Worm (Caenorhabditis elegans) whole organism, L2 larva: ENCODE data around the gene ncs-6.
"Not testable (repeated sequence)": the region's sequence is repeated elsewhere in the genome, so short reads cannot be mapped to it uniquely, and the experiment has no call there.

ENCODE experiments used
- C34F6.9 ChIP-seq: fragments of 150-350 bp; optimal IDR thresholded peaks from 2 replicates; lab custom pipeline; 2014; ENCODE audit warnings: missing biosample characterization, missing genetic modification characterization
- F13H6.1 ChIP-seq: sonication (generic microtip); optimal IDR thresholded peaks from 2 replicates; lab custom pipeline; 2016; ENCODE audit warnings: missing genetic modification characterization, missing compliant biosample characterization
- Y55F3AM.14 ChIP-seq: fragments of 200-800 bp; sonication (Bioruptor generic); optimal IDR thresholded peaks from 2 replicates; lab custom pipeline; 2018; ENCODE audit warnings: mild to moderate bottlenecking, missing genetic modification characterization, missing compliant biosample characterization
- ZK546.5 ChIP-seq: sonication (generic microtip); optimal IDR thresholded peaks from 2 replicates; lab custom pipeline; 2017; ENCODE audit warnings: missing biosample characterization, missing genetic modification characterization
- alr-1 ChIP-seq: fragments of 150-350 bp; optimal IDR thresholded peaks from 2 replicates; lab custom pipeline; 2014; ENCODE audit warnings: missing biosample characterization, missing genetic modification characterization
- aly-2 ChIP-seq: fragments of 150-350 bp; optimal IDR thresholded peaks from 2 replicates; lab custom pipeline; 2014; ENCODE audit warnings: missing biosample characterization, missing genetic modification characterization
- ama-1 ChIP-seq: fragments of 150-350 bp; optimal IDR thresholded peaks from 2 replicates; lab custom pipeline; 2018; ENCODE audit warnings: inconsistent platforms
- blmp-1 ChIP-seq: sonication (generic microtip); optimal IDR thresholded peaks from 2 replicates; lab custom pipeline; 2017; ENCODE audit warnings: missing genetic modification characterization, mild to moderate bottlenecking, missing compliant biosample characterization, antibody characterized with exemption, moderate library complexity; ENCODE audit not compliant: insufficient read depth
- ceh-16 ChIP-seq: fragments of 150-350 bp; optimal IDR thresholded peaks from 2 replicates; lab custom pipeline; 2014; ENCODE audit warnings: missing biosample characterization, missing genetic modification characterization
- ceh-82 ChIP-seq: fragments of 150-350 bp; optimal IDR thresholded peaks from 2 replicates; lab custom pipeline; 2014; ENCODE audit warnings: missing biosample characterization, missing genetic modification characterization
- egl-27 ChIP-seq: sonication (generic microtip); optimal IDR thresholded peaks from 3 replicates; lab custom pipeline; 2017; ENCODE audit warnings: missing biosample characterization, missing genetic modification reagents, missing genetic modification characterization
- elt-1 ChIP-seq: fragments of 150-350 bp; optimal IDR thresholded peaks from 2 replicates; lab custom pipeline; 2014; ENCODE audit warnings: missing biosample characterization, missing genetic modification characterization
- gmeb-1 ChIP-seq: fragments of 150-350 bp; optimal IDR thresholded peaks from 2 replicates; lab custom pipeline; 2014; ENCODE audit warnings: missing biosample characterization, missing genetic modification characterization
- lin-11 ChIP-seq: fragments of 150-350 bp; sonication (generic microtip); optimal IDR thresholded peaks from 2 replicates; lab custom pipeline; 2014; ENCODE audit warnings: missing biosample characterization, missing genetic modification characterization, inconsistent platforms, mixed read lengths
- lin-13 ChIP-seq: fragments of 150-350 bp; optimal IDR thresholded peaks from 2 replicates; lab custom pipeline; 2014; ENCODE audit warnings: missing biosample characterization, missing genetic modification reagents, missing genetic modification characterization
- lin-39 ChIP-seq: fragments of 150-350 bp; optimal IDR thresholded peaks from 2 replicates; lab custom pipeline; 2014; ENCODE audit warnings: missing biosample characterization, missing genetic modification reagents, missing genetic modification characterization
- lsy-2 ChIP-seq, 2 experiments: fragments of 150-350 bp in 1 of 2; sonication (generic microtip) in 1 of 2; optimal IDR thresholded peaks; 2 replicates each; lab custom pipeline; 2014 to 2017; ENCODE audit warnings: missing biosample characterization in 2 of 2, missing genetic modification characterization in 2 of 2
- mab-5 ChIP-seq: fragments of 150-350 bp; optimal IDR thresholded peaks from 2 replicates; lab custom pipeline; 2014; ENCODE audit warnings: missing biosample characterization, missing genetic modification characterization
- mbf-1 ChIP-seq: sonication (generic microtip); optimal IDR thresholded peaks from 2 replicates; lab custom pipeline; 2017; ENCODE audit warnings: missing biosample characterization, missing genetic modification characterization
- mdl-1 ChIP-seq, 2 experiments: fragments of 150-350 bp in 1 of 2; sonication (generic microtip) in 1 of 2; optimal IDR thresholded peaks; 2 replicates each; lab custom pipeline; 2017; ENCODE audit warnings: missing biosample characterization in 2 of 2, missing genetic modification characterization in 2 of 2
- nhr-10 ChIP-seq: sonication (generic microtip); optimal IDR thresholded peaks from 2 replicates; lab custom pipeline; 2017; ENCODE audit warnings: missing biosample characterization, missing genetic modification characterization
- nhr-129 ChIP-seq: fragments of 150-350 bp; optimal IDR thresholded peaks from 2 replicates; lab custom pipeline; 2014; ENCODE audit warnings: missing biosample characterization, missing genetic modification characterization
- nhr-21 ChIP-seq: fragments of 150-350 bp; optimal IDR thresholded peaks from 2 replicates; lab custom pipeline; 2014; ENCODE audit warnings: missing biosample characterization, missing genetic modification characterization
- nhr-23 ChIP-seq: fragments of 150-350 bp; optimal IDR thresholded peaks from 2 replicates; lab custom pipeline; 2014; ENCODE audit warnings: missing biosample characterization, missing genetic modification reagents, missing genetic modification characterization
- nhr-25 ChIP-seq: fragments of 150-350 bp; sonication (generic microtip); optimal IDR thresholded peaks from 3 replicates; lab custom pipeline; 2014; ENCODE audit warnings: missing biosample characterization, missing genetic modification characterization
- nhr-6 ChIP-seq: fragments of 150-350 bp; optimal IDR thresholded peaks from 2 replicates; lab custom pipeline; 2014; ENCODE audit warnings: missing biosample characterization, missing genetic modification characterization
- nhr-77 ChIP-seq: fragments of 150-350 bp; optimal IDR thresholded peaks from 2 replicates; lab custom pipeline; 2014; ENCODE audit warnings: missing biosample characterization, missing genetic modification characterization
- peb-1 ChIP-seq: fragments of 150-350 bp; optimal IDR thresholded peaks from 2 replicates; lab custom pipeline; 2014; ENCODE audit warnings: missing biosample characterization, missing genetic modification characterization
- sem-4 ChIP-seq: fragments of 150-350 bp; optimal IDR thresholded peaks from 2 replicates; lab custom pipeline; 2014; ENCODE audit warnings: missing biosample characterization, missing genetic modification reagents, missing genetic modification characterization
- sma-3 ChIP-seq: sonication (generic microtip); optimal IDR thresholded peaks from 2 replicates; lab custom pipeline; 2016; ENCODE audit warnings: missing genetic modification reagents, missing genetic modification characterization, missing compliant biosample characterization
- sma-9 ChIP-seq, 2 experiments: fragments of 150-350 bp in 1 of 2; sonication (generic microtip) in 1 of 2; optimal IDR thresholded peaks; 2 replicates each; lab custom pipeline; 2014 to 2016; ENCODE audit warnings: missing genetic modification characterization in 2 of 2, mild to moderate bottlenecking in 1 of 2, missing biosample characterization in 1 of 2, missing compliant biosample characterization in 1 of 2, missing genetic modification reagents in 1 of 2, moderate library complexity in 1 of 2
- snpc-4 ChIP-seq: fragments of 150-350 bp; optimal IDR thresholded peaks from 2 replicates; lab custom pipeline; 2014; ENCODE audit warnings: missing biosample characterization, missing genetic modification characterization
- unc-39 ChIP-seq: fragments of 150-350 bp; optimal IDR thresholded peaks from 2 replicates; lab custom pipeline; 2014; ENCODE audit warnings: missing biosample characterization, missing genetic modification characterization
- unc-55 ChIP-seq: fragments of 150-350 bp; sonication (generic microtip); optimal IDR thresholded peaks from 3 replicates; lab custom pipeline; 2014; ENCODE audit warnings: missing biosample characterization, missing genetic modification reagents, missing genetic modification characterization
- unc-62 ChIP-seq: fragments of 150-350 bp; optimal IDR thresholded peaks from 2 replicates; lab custom pipeline; 2014; ENCODE audit warnings: missing biosample characterization, missing genetic modification reagents, missing genetic modification characterization
- zag-1 ChIP-seq: fragments of 150-350 bp; optimal IDR thresholded peaks from 2 replicates; lab custom pipeline; 2014; ENCODE audit warnings: missing biosample characterization, missing genetic modification characterization
- ztf-1 ChIP-seq: fragments of 200-800 bp; sonication (Bioruptor generic); conservative IDR thresholded peaks from 2 replicates; pipeline ENCODE4 v1.3.6; 2022; ENCODE audit warnings: missing genetic modification characterization, missing compliant biosample characterization
- ztf-11 ChIP-seq: sonication (generic microtip); optimal IDR thresholded peaks from 2 replicates; lab custom pipeline; 2017; ENCODE audit warnings: missing biosample characterization, missing genetic modification characterization

ncs-6 gene

ce11 chrII:3490797-3491196 lies 37.5 kb downstream of the ncs-6 start, which contains the start of gene fbxb-112:
fbxb-112 (plus strand) TSS chrII:3491097.
- not testable (repeated sequence) for TF ChIP-seq aly-2; nhr-23 (tag; lab: Kevin White, UChicago); zag-1 (tag; lab: Kevin White, UChicago)

ce11 chrII:3482231-3482630 lies 46.1 kb downstream of the ncs-6 start, which contains the start of gene smu-2:
smu-2 (plus strand) TSS chrII:3482408.
- TF ChIP-seq F13H6.1 (tag; lab: Kevin White, UChicago) (peak; percentile 41), lin-13 (peak; percentile 74), sma-3 (GFP tag; lab: Kevin White, UChicago) (peak; percentile 53), nhr-23 (tag; lab: Kevin White, UChicago) (no peak), unc-55 (GFP tag; lab: Kevin White, UChicago) (peak; percentile 79), sem-4 (tag; lab: Kevin White, UChicago) (no peak), mab-5 (tag; lab: Kevin White, UChicago) (peak; percentile 27), unc-39 (tag; lab: Kevin White, UChicago) (no peak), ceh-16 (tag; lab: Kevin White, UChicago) (no peak), mbf-1 (tag; lab: Kevin White, UChicago) (no peak), C34F6.9 (tag; lab: Kevin White, UChicago) (peak; percentile 67), lsy-2 (tag; optimal IDR thresholded peaks at IDR 0.05; lab: Kevin White, UChicago) (peak in 1 of 2 experiments; percentile 37), ztf-11 (tag; lab: Kevin White, UChicago) (no peak), aly-2 (no peak), nhr-21 (tag; lab: Kevin White, UChicago) (no peak)

DNA sequence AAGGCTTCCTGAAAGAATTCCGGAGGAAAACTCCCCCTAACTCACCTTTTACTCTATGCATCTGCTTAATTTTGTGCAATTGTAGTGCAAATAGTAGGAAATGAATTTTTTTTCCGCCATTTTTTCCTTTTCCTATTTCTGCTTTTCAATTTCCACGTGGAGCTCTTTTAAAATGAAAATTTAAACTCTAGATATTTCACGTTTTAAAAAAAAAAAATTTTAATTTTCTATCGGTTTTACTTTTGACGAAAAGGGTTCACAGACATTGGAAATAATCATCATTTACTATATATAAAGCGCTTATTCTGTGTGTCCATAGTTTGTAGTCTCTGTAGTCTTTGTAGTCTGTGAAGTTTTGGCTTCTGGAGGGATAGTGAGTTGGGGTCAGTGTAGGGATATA lies 46.7 kb downstream of the ncs-6 start, which contains the start of gene Y49F6B.8:
Gene Y49F6B.8, minus strand, starts transcription at position 101 of the 400 bp plus-strand sequence.
- no peak for TF ChIP-seq aly-2
- no peak for TF ChIP-seq peb-1 (tag; lab: Kevin White, UChicago)
- no peak for TF ChIP-seq lin-13
- no peak for TF ChIP-seq snpc-4 (tag; lab: Kevin White, UChicago)
- TF ChIP-seq ama-1 (lab: Kevin White, UChicago) = no peak
- no peak for TF ChIP-seq blmp-1
- no peak for TF ChIP-seq Y55F3AM.14

DNA sequence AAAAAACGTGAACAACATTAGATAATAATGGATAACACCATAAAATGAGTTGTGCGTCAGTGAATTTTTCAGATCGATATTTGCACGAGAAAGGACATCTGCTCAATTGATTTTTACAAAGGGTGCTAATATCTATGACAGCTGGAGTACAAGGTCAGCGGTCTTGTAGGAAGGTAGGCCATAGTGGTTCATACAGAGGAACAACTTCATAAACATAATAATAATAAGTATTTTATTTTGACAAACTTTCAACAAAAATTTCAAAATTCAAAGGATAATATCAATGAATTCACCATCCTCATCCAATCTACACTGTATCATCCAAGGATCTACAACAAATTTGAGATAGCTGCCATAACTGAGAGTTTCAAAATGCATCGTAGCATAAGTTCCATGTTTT lies 51.1 kb downstream of the ncs-6 start, which contains the start of gene fbxb-104:
Gene fbxb-104, minus strand, starts transcription at position 101 of the 400 bp plus-strand sequence.
- TF ChIP-seq lin-11 (tag; lab: Kevin White, UChicago) (no peak), ama-1 (lab: Kevin White, UChicago) (no peak), alr-1 (tag; lab: Kevin White, UChicago) (no peak), aly-2 (no peak), ZK546.5 (tag; lab: Kevin White, UChicago) (no peak), ztf-1 (GFP tag; lab: Robert Waterston, UW) (no peak), nhr-77 (no peak), zag-1 (tag; lab: Kevin White, UChicago) (no peak), mdl-1 (tag; optimal IDR thresholded peaks at IDR 0.05; lab: Kevin White, UChicago) (no peak), sem-4 (tag; lab: Kevin White, UChicago) (no peak), F13H6.1 (tag; lab: Kevin White, UChicago) (no peak), unc-39 (tag; lab: Kevin White, UChicago) (no peak), sma-9 (GFP tag; optimal IDR thresholded peaks at IDR 0.05; lab: Kevin White, UChicago) (no peak), sma-9 (tag; optimal IDR thresholded peaks at IDR 0.05; lab: Kevin White, UChicago) (no peak), unc-62 (GFP tag; lab: Kevin White, UChicago) (no peak), nhr-10 (tag; lab: Kevin White, UChicago) (no peak), nhr-129 (no peak)

ce11 chrII:3476536-3476935 lies 51.8 kb downstream of the ncs-6 start:
- TF ChIP-seq C34F6.9 (tag; lab: Kevin White, UChicago) (no peak), lin-11 (tag; lab: Kevin White, UChicago) (no peak), ama-1 (lab: Kevin White, UChicago) (no peak), nhr-6 (no peak), ceh-82 (tag; lab: Kevin White, UChicago) (no peak), Y55F3AM.14 (no peak), nhr-10 (tag; lab: Kevin White, UChicago) (no peak), nhr-129 (no peak), ZK546.5 (tag; lab: Kevin White, UChicago) (no peak), elt-1 (tag; lab: Kevin White, UChicago) (no peak), nhr-21 (tag; lab: Kevin White, UChicago) (no peak), ztf-11 (tag; lab: Kevin White, UChicago) (no peak), nhr-23 (tag; lab: Kevin White, UChicago) (no peak), gmeb-1 (tag; lab: Kevin White, UChicago) (no peak), nhr-25 (no peak), egl-27 (no peak), F13H6.1 (tag; lab: Kevin White, UChicago) (no peak), lin-39 (tag; lab: Kevin White, UChicago) (no peak)
